Worm (Caenorhabditis elegans): ENCODE measurements around the gene spp-26.

ce11 chrV:6557035-6557434 is 2.0 kb downstream of the spp-26 start, which contains the start of gene spp-27:
- TF ChIP-seq unc-55 (GFP tag; optimal IDR thresholded peaks at IDR 0.05) (no peak), ama-1 (optimal IDR thresholded peaks at IDR 0.05) (no peak), ztf-16 (tag; optimal IDR thresholded peaks at IDR 0.05) (no peak), lin-11 (tag; optimal IDR thresholded peaks at IDR 0.05) (no peak), nfya-1 (tag; optimal IDR thresholded peaks at IDR 0.05) (no peak), gmeb-2 (tag; optimal IDR thresholded peaks at IDR 0.05) (no peak), tbx-7 (tag; optimal IDR thresholded peaks at IDR 0.05) (no peak), Y22D7AL.16 (tag; optimal IDR thresholded peaks at IDR 0.05) (no peak), K02D7.2 (tag; optimal IDR thresholded peaks at IDR 0.05) (no peak)

Data from whole organism, late embryonic.